Fruit fly (Drosophila melanogaster) whole organism, embryonic: Measurements from ENCODE around the gene CG2964.

Experiments
- Antp ChIP-seq: fragments of 200-800 bp; sonication (Bioruptor generic); optimal IDR thresholded peaks from 3 replicates; lab custom pipeline; 2016; ENCODE audit warnings: missing biosample characterization, missing genetic modification characterization
- Atf-2 ChIP-seq: fragments of 200-800 bp; sonication (Bioruptor generic); optimal IDR thresholded peaks from 2 replicates; lab custom pipeline; 2016; ENCODE audit warnings: missing biosample characterization, missing genetic modification characterization
- B-H2 ChIP-seq: fragments of 200-800 bp; sonication (Bioruptor generic); optimal IDR thresholded peaks from 2 replicates; lab custom pipeline; 2018; ENCODE audit warnings: missing biosample characterization, mild to moderate bottlenecking, missing genetic modification characterization
- CG1024 ChIP-seq: fragments of 200-800 bp; sonication (Bioruptor generic); IDR thresholded peaks from 2 replicates; pipeline ENCODE4 v1.3.6; 2022; ENCODE audit warnings: missing biosample characterization, missing genetic modification characterization
- CG10366 ChIP-seq: fragments of 200-800 bp; sonication (Bioruptor generic); IDR thresholded peaks from 2 replicates; pipeline ENCODE4 v1.3.6; 2022; ENCODE audit warnings: missing biosample characterization, missing genetic modification characterization
- CG11247 ChIP-seq: fragments of 200-800 bp; sonication (Bioruptor generic); IDR thresholded peaks from 2 replicates; pipeline ENCODE4 v1.3.6; 2022; ENCODE audit warnings: missing biosample characterization, missing genetic modification characterization
- CG11695 ChIP-seq: fragments of 200-800 bp; sonication (Bioruptor generic); IDR thresholded peaks from 3 replicates; pipeline ENCODE4 v1.3.6; 2022; ENCODE audit warnings: missing biosample characterization, missing genetic modification characterization
- CG12391 ChIP-seq: fragments of 200-800 bp; sonication (Bioruptor generic); optimal IDR thresholded peaks from 3 replicates; lab custom pipeline; 2018; ENCODE audit warnings: missing biosample characterization, mild to moderate bottlenecking, missing genetic modification characterization, moderate library complexity
- CG12744 ChIP-seq: fragments of 200-800 bp; sonication (Bioruptor generic); optimal IDR thresholded peaks from 2 replicates; lab custom pipeline; 2016; ENCODE audit warnings: missing biosample characterization, missing genetic modification characterization
- CG13624 ChIP-seq: fragments of 200-800 bp; sonication (Bioruptor generic); optimal IDR thresholded peaks from 2 replicates; lab custom pipeline; 2016; ENCODE audit warnings: missing biosample characterization, missing genetic modification characterization
- CG14441 ChIP-seq: fragments of 200-800 bp; sonication (Bioruptor generic); IDR thresholded peaks from 2 replicates; pipeline ENCODE4 v1.3.6; 2022; ENCODE audit warnings: missing biosample characterization, missing genetic modification characterization
- CG17385 ChIP-seq: fragments of 200-800 bp; sonication (Bioruptor generic); optimal IDR thresholded peaks from 3 replicates; lab custom pipeline; 2018; ENCODE audit warnings: missing biosample characterization, mild to moderate bottlenecking, missing genetic modification characterization
- CG18011 ChIP-seq: fragments of 200-800 bp; sonication (Bioruptor generic); optimal IDR thresholded peaks from 2 replicates; lab custom pipeline; 2017; ENCODE audit warnings: missing biosample characterization, missing genetic modification characterization, mild to moderate bottlenecking, moderate library complexity, missing genotype
- CG18476 ChIP-seq: fragments of 200-800 bp; sonication (Bioruptor generic); optimal IDR thresholded peaks from 2 replicates; lab custom pipeline; 2016; ENCODE audit warnings: missing biosample characterization, mild to moderate bottlenecking, missing genetic modification characterization
- CG2889 ChIP-seq: fragments of 200-800 bp; sonication (Bioruptor generic); IDR thresholded peaks from 3 replicates; pipeline ENCODE4 v1.3.6; 2022; ENCODE audit warnings: missing biosample characterization, missing genetic modification characterization
- CG30020 ChIP-seq: fragments of 200-800 bp; optimal IDR thresholded peaks from 2 replicates; lab custom pipeline; 2019; ENCODE audit warnings: missing biosample characterization, mild to moderate bottlenecking, missing genetic modification characterization, moderate library complexity
- CG31365 ChIP-seq: fragments of 200-800 bp; sonication (Bioruptor generic); optimal IDR thresholded peaks from 2 replicates; lab custom pipeline; 2018; ENCODE audit warnings: missing biosample characterization, mild to moderate bottlenecking, missing genetic modification characterization
- CG42726 ChIP-seq: fragments of 200-800 bp; sonication (Bioruptor generic); IDR thresholded peaks from 2 replicates; pipeline ENCODE4 v1.3.6; 2022; ENCODE audit warnings: missing biosample characterization, missing genetic modification characterization; ENCODE audit not compliant: partially characterized antibody
- CG4360 ChIP-seq: fragments of 200-800 bp; sonication (Bioruptor generic); IDR thresholded peaks from 2 replicates; pipeline ENCODE4 v1.3.6; 2022; ENCODE audit warnings: missing biosample characterization, missing genetic modification characterization
- CG6654 ChIP-seq: fragments of 200-800 bp; sonication (Bioruptor generic); optimal IDR thresholded peaks from 2 replicates; lab custom pipeline; 2017; ENCODE audit warnings: missing biosample characterization, mild to moderate bottlenecking, missing genetic modification characterization
- CG6813 ChIP-seq: fragments of 200-800 bp; sonication (Bioruptor generic); optimal IDR thresholded peaks from 2 replicates; lab custom pipeline; 2017; ENCODE audit warnings: missing biosample characterization, missing genetic modification characterization, mild to moderate bottlenecking, moderate library complexity, missing genetic modification reagents
- CG8765 ChIP-seq: fragments of 200-800 bp; sonication (Bioruptor generic); IDR thresholded peaks from 2 replicates; pipeline ENCODE4 v1.3.6; 2022; ENCODE audit warnings: missing biosample characterization, missing genetic modification characterization
- CG8924 ChIP-seq: fragments of 200-800 bp; optimal IDR thresholded peaks from 3 replicates; lab custom pipeline; 2019; ENCODE audit warnings: missing biosample characterization, mild to moderate bottlenecking, missing genetic modification characterization, moderate library complexity
- CG9817 ChIP-seq: fragments of 200-800 bp; sonication (Bioruptor generic); optimal IDR thresholded peaks from 2 replicates; lab custom pipeline; 2018; ENCODE audit warnings: missing biosample characterization, mild to moderate bottlenecking, missing genetic modification characterization, moderate library complexity
- Eip74EF ChIP-seq, 2 experiments: fragments of 200-800 bp in 1 of 2; fragments of >200 bp in 1 of 2; sonication (Bioruptor generic) in 1 of 2; optimal IDR thresholded peaks; 2 replicates each; lab custom pipeline; 2017 to 2019; ENCODE audit warnings: missing biosample characterization in 2 of 2, missing genetic modification characterization in 2 of 2, mild to moderate bottlenecking in 1 of 2, moderate library complexity in 1 of 2
- Ets65A ChIP-seq: fragments of 200-800 bp; sonication (Bioruptor generic); peaks from one replicate; lab custom pipeline; 2016; ENCODE audit warnings: missing biosample characterization, missing genetic modification characterization
- HmgZ ChIP-seq: fragments of 200-800 bp; sonication (Bioruptor generic); optimal IDR thresholded peaks from 2 replicates; lab custom pipeline; 2018; ENCODE audit warnings: missing biosample characterization, mild to moderate bottlenecking, missing genetic modification characterization
- Lpt ChIP-seq: fragments of >200 bp; optimal IDR thresholded peaks from 2 replicates; lab custom pipeline; 2018; ENCODE audit warnings: missing biosample characterization, missing genetic modification characterization
- MTF-1 ChIP-seq: fragments of 200-800 bp; sonication (Bioruptor generic); optimal IDR thresholded peaks from 2 replicates; lab custom pipeline; 2018; ENCODE audit warnings: missing biosample characterization, mild to moderate bottlenecking, missing genetic modification characterization, borderline replicate concordance
- Meics ChIP-seq: fragments of 200-800 bp; sonication (Bioruptor generic); optimal IDR thresholded peaks from 2 replicates; lab custom pipeline; 2017; ENCODE audit warnings: missing biosample characterization, mild to moderate bottlenecking, missing genetic modification characterization
- Rfx ChIP-seq: fragments of 200-800 bp; sonication (Bioruptor generic); IDR thresholded peaks from 2 replicates; pipeline ENCODE4 v1.3.6; 2022; ENCODE audit warnings: missing biosample characterization, missing genetic modification characterization
- Rx ChIP-seq: fragments of 200-800 bp; sonication (Bioruptor generic); IDR thresholded peaks from 2 replicates; pipeline ENCODE4 v1.3.6; 2022; ENCODE audit warnings: missing biosample characterization, missing genetic modification characterization
- Stat92E ChIP-seq, 3 experiments: fragments of >200 bp in 2 of 3; fragments of 200-800 bp in 1 of 3; sonication (Bioruptor generic) in 1 of 3; optimal IDR thresholded peaks; 2 replicates each; lab custom pipeline; 2017 to 2019; ENCODE audit warnings: missing biosample characterization in 3 of 3, missing genetic modification characterization in 3 of 3, mild to moderate bottlenecking in 1 of 3, moderate library complexity in 1 of 3
- Usf ChIP-seq: fragments of 200-800 bp; sonication (Bioruptor generic); optimal IDR thresholded peaks from 2 replicates; lab custom pipeline; 2017; ENCODE audit warnings: missing genotype, missing biosample characterization, missing genetic modification characterization
- ara ChIP-seq: fragments of 200-800 bp; sonication (Bioruptor generic); IDR thresholded peaks from 2 replicates; pipeline ENCODE4 v1.3.6; 2022; ENCODE audit warnings: missing biosample characterization, missing genetic modification characterization
- bowl ChIP-seq: fragments of 200-800 bp; sonication (Bioruptor generic); IDR thresholded peaks from 2 replicates; pipeline ENCODE4 v1.3.6; 2022; ENCODE audit warnings: missing biosample characterization, missing genetic modification characterization
- ham ChIP-seq: fragments of 200-800 bp; sonication (Bioruptor generic); IDR thresholded peaks from 2 replicates; pipeline ENCODE4 v1.3.6; 2022; ENCODE audit warnings: missing biosample characterization, missing genetic modification characterization
- inv ChIP-seq: fragments of 200-800 bp; sonication (Bioruptor generic); IDR thresholded peaks from 2 replicates; pipeline ENCODE4 v1.3.6; 2022; ENCODE audit warnings: missing biosample characterization, missing genetic modification characterization; ENCODE audit not compliant: partially characterized antibody
- kni ChIP-seq: fragments of 200-800 bp; sonication (Bioruptor generic); optimal IDR thresholded peaks from 3 replicates; lab custom pipeline; 2017; ENCODE audit warnings: mild to moderate bottlenecking, missing biosample characterization, missing genetic modification reagents, missing genetic modification characterization
- nom ChIP-seq: fragments of 200-800 bp; sonication (Bioruptor generic); optimal IDR thresholded peaks from 2 replicates; lab custom pipeline; 2017; ENCODE audit warnings: missing biosample characterization, missing genetic modification characterization, mild to moderate bottlenecking, moderate library complexity, missing genetic modification reagents
- org-1 ChIP-seq: fragments of 200-800 bp; sonication (Bioruptor generic); optimal IDR thresholded peaks from 2 replicates; lab custom pipeline; 2017; ENCODE audit warnings: missing biosample characterization, missing genetic modification characterization
- otp ChIP-seq: fragments of 200-800 bp; sonication (Bioruptor generic); IDR thresholded peaks from 3 replicates; pipeline ENCODE4, ENCODE4 v1.3.6; 2022; ENCODE audit warnings: missing biosample characterization, missing genetic modification characterization
- pros ChIP-seq: fragments of 200-800 bp; sonication (Bioruptor generic); optimal IDR thresholded peaks from 3 replicates; lab custom pipeline; 2019; ENCODE audit warnings: missing biosample characterization, mild to moderate bottlenecking, missing genetic modification characterization, moderate library complexity
- psq ChIP-seq: fragments of 200-800 bp; sonication (Bioruptor generic); optimal IDR thresholded peaks from 2 replicates; lab custom pipeline; 2017; ENCODE audit warnings: missing biosample characterization, missing genetic modification characterization
- pzg ChIP-seq: fragments of 200-800 bp; sonication (Bioruptor generic); optimal IDR thresholded peaks from 3 replicates; lab custom pipeline; 2018; ENCODE audit warnings: missing biosample characterization, mild to moderate bottlenecking, missing genetic modification characterization, moderate library complexity
- sens-2 ChIP-seq: fragments of 200-800 bp; sonication (Bioruptor generic); IDR thresholded peaks from 2 replicates; pipeline ENCODE4 v1.3.6; 2022; ENCODE audit warnings: missing biosample characterization, missing genetic modification characterization
- seq ChIP-seq: fragments of 200-800 bp; sonication (Bioruptor generic); IDR thresholded peaks from 2 replicates; pipeline ENCODE4 v1.3.6; 2022; ENCODE audit warnings: missing biosample characterization, missing genetic modification characterization
- sug ChIP-seq: fragments of 200-800 bp; optimal IDR thresholded peaks from 2 replicates; lab custom pipeline; 2019; ENCODE audit warnings: missing biosample characterization, mild to moderate bottlenecking, missing genetic modification characterization, moderate library complexity
- ttk ChIP-seq: fragments of 200-800 bp; sonication (Bioruptor generic); IDR thresholded peaks from 2 replicates; pipeline ENCODE4 v2.1.2; 2022; ENCODE audit warnings: missing biosample characterization, missing genetic modification characterization
- zen ChIP-seq: fragments of 200-800 bp; sonication (Bioruptor generic); optimal IDR thresholded peaks from 3 replicates; lab custom pipeline; 2018; ENCODE audit warnings: missing biosample characterization, mild to moderate bottlenecking, missing genetic modification characterization, moderate library complexity
- zf30C ChIP-seq: fragments of 200-800 bp; sonication (Bioruptor generic); optimal IDR thresholded peaks from 3 replicates; lab custom pipeline; 2018; ENCODE audit warnings: missing biosample characterization, mild to moderate bottlenecking, missing genetic modification characterization

CG2964 gene

DNA sequence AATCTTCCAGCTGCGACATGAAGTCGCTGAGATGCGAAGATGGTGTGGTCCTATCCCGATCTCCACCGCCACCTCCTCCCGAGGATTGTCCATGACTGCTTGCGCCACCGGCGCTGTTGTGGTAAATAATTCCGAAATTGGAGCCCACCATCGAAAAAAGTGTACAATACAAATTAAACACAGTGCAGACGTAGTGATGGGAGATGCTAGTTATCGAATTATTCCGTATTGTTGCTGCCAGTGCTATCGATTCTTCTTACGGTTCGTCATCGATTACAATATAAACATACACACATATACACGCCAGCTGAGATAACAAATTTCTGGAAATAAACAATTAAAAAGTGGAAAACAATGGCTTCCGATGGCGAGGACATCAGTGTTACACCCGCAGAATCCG lies 44.6 kb upstream of the CG2964 start, which contains the start of the genes Taf10b and Taf10 (continued):
- TF ChIP-seq CG42726 (peak; percentile 51; the same call in 1 of the 2 replicates), CG11695 (no peak), bowl (GFP tag; lab: Robert Waterston, UW) (no peak), CG8765 (GFP tag; lab: Robert Waterston, UW) (no peak), CG30020 (tag; lab: Kevin White, UChicago) (peak; percentile 40), otp (GFP tag; lab: Robert Waterston, UW) (no peak), Rx (GFP tag; lab: Robert Waterston, UW) (no peak), Lpt (no peak), Usf (no peak), CG12391 (tag; lab: Kevin White, UChicago) (peak; percentile 13), CG2889 (GFP tag; lab: Robert Waterston, UW) (no peak), Meics (GFP tag; lab: Kevin White, UChicago) (no peak), CG14441 (no peak), Atf-2 (GFP tag; lab: Kevin White, UChicago) (no peak), Stat92E (GFP tag; optimal IDR thresholded peaks at IDR 0.05; lab: Kevin White, UChicago) (no peak), kni (GFP tag; lab: Kevin White, UChicago) (no peak), CG1024 (GFP tag; lab: Robert Waterston, UW) (no peak), CG9817 (no peak), seq (GFP tag; lab: Robert Waterston, UW) (no peak), psq (GFP tag; lab: Kevin White, UChicago) (no peak), Eip74EF (GFP tag; optimal IDR thresholded peaks at IDR 0.05; lab: Kevin White, UChicago) (peak in 1 of 2 experiments; percentile 5), sens-2 (GFP tag; lab: Robert Waterston, UW) (no peak), Antp (GFP tag; lab: Kevin White, UChicago) (no peak), ara (GFP tag; lab: Robert Waterston, UW) (no peak), CG4360 (no peak), Rfx (GFP tag; lab: Robert Waterston, UW) (peak; percentile 27; the same call in 1 of the 2 replicates), CG12744 (GFP tag; lab: Kevin White, UChicago) (no peak), MTF-1 (GFP tag; lab: Kevin White, UChicago) (no peak), CG18476 (no peak), CG6813 (GFP tag; lab: Kevin White, UChicago) (no peak), B-H2 (GFP tag; lab: Kevin White, UChicago) (peak; percentile 19), CG17385 (peak; percentile 4), CG8924 (peak; percentile 59), CG13624 (peak; percentile 21), CG11247 (no peak), pzg (peak; percentile 76), zf30C (no peak), CG31365 (tag; lab: Kevin White, UChicago) (no peak), Ets65A (GFP tag; lab: Kevin White, UChicago) (no peak), nom (no peak), CG18011 (GFP tag; lab: Kevin White, UChicago) (no peak), sug (tag; lab: Kevin White, UChicago) (peak; percentile 33), org-1 (GFP tag; lab: Kevin White, UChicago) (no peak), pros (GFP tag; lab: Kevin White, UChicago) (no peak), ham (GFP tag; lab: Robert Waterston, UW) (no peak), inv (GFP tag; lab: Robert Waterston, UW) (peak; percentile 63), CG6654 (no peak), HmgZ (peak; percentile 36), ttk (GFP tag; lab: Robert Waterston, UW) (no peak), zen (no peak), CG10366 (no peak)
